Fruit fly (Drosophila melanogaster) whole organism, embryonic: ENCODE results near the gene Mdh1.

Experiments used
- Aef1 ChIP-seq: fragments of 200-800 bp; sonication (Bioruptor generic); IDR thresholded peaks from 3 replicates; pipeline ENCODE4 v1.3.6; 2022; ENCODE audit warnings: missing biosample characterization, missing genetic modification characterization
- Atf3 ChIP-seq: fragments of 200-800 bp; sonication (Bioruptor generic); optimal IDR thresholded peaks from 3 replicates; lab custom pipeline; 2016; ENCODE audit warnings: missing biosample characterization, missing genetic modification characterization
- Atf6 ChIP-seq: fragments of 200-800 bp; sonication (Bioruptor generic); IDR thresholded peaks from 2 replicates; pipeline ENCODE4 v1.3.6; 2022; ENCODE audit warnings: missing biosample characterization, missing genetic modification characterization
- B-H2 ChIP-seq: fragments of 200-800 bp; sonication (Bioruptor generic); optimal IDR thresholded peaks from 2 replicates; lab custom pipeline; 2018; ENCODE audit warnings: missing biosample characterization, mild to moderate bottlenecking, missing genetic modification characterization
- CG11247 ChIP-seq: fragments of 200-800 bp; sonication (Bioruptor generic); IDR thresholded peaks from 2 replicates; pipeline ENCODE4 v1.3.6; 2022; ENCODE audit warnings: missing biosample characterization, missing genetic modification characterization
- CG12744 ChIP-seq: fragments of 200-800 bp; sonication (Bioruptor generic); optimal IDR thresholded peaks from 2 replicates; lab custom pipeline; 2016; ENCODE audit warnings: missing biosample characterization, missing genetic modification characterization
- CG12769 ChIP-seq: fragments of 200-800 bp; sonication (Bioruptor generic); optimal IDR thresholded peaks from 2 replicates; lab custom pipeline; 2019; ENCODE audit warnings: missing biosample characterization, mild to moderate bottlenecking, missing genetic modification characterization, moderate library complexity
- CG13287 ChIP-seq: fragments of 200-800 bp; sonication (Bioruptor generic); IDR thresholded peaks from 2 replicates; pipeline ENCODE4 v1.3.6; 2022; ENCODE audit warnings: missing biosample characterization, missing genetic modification characterization; ENCODE audit not compliant: partially characterized antibody
- CG1529 ChIP-seq: fragments of 200-800 bp; sonication (Bioruptor generic); optimal IDR thresholded peaks from 3 replicates; lab custom pipeline; 2018; ENCODE audit warnings: missing biosample characterization, missing genetic modification characterization
- CG15601 ChIP-seq: fragments of 200-800 bp; sonication (Bioruptor generic); optimal IDR thresholded peaks from 3 replicates; lab custom pipeline; 2019; ENCODE audit warnings: missing biosample characterization, mild to moderate bottlenecking, missing genetic modification characterization, moderate library complexity
- CG17186 ChIP-seq: fragments of 200-800 bp; sonication (Bioruptor generic); optimal IDR thresholded peaks from 3 replicates; lab custom pipeline; 2017; ENCODE audit warnings: missing biosample characterization, missing genetic modification reagents, missing genetic modification characterization
- CG17385 ChIP-seq: fragments of 200-800 bp; sonication (Bioruptor generic); optimal IDR thresholded peaks from 3 replicates; lab custom pipeline; 2018; ENCODE audit warnings: missing biosample characterization, mild to moderate bottlenecking, missing genetic modification characterization
- CG18262 ChIP-seq: fragments of 200-800 bp; optimal IDR thresholded peaks from 3 replicates; lab custom pipeline; 2019; ENCODE audit warnings: missing biosample characterization, mild to moderate bottlenecking, missing genetic modification characterization, moderate library complexity
- CG2129 ChIP-seq: fragments of 200-800 bp; sonication (Bioruptor generic); IDR thresholded peaks from 2 replicates; pipeline ENCODE4 v1.3.6; 2022; ENCODE audit warnings: missing biosample characterization, missing genetic modification characterization; ENCODE audit not compliant: partially characterized antibody
- CG2202 ChIP-seq: fragments of 200-800 bp; sonication (Bioruptor generic); optimal IDR thresholded peaks from 2 replicates; lab custom pipeline; 2018; ENCODE audit warnings: missing biosample characterization, mild to moderate bottlenecking, missing genetic modification characterization
- CG33213 ChIP-seq: fragments of 200-800 bp; sonication (Bioruptor generic); optimal IDR thresholded peaks from 3 replicates; lab custom pipeline; 2016; ENCODE audit warnings: missing biosample characterization, missing genetic modification characterization
- CG3847 ChIP-seq: fragments of 200-800 bp; sonication (Bioruptor generic); IDR thresholded peaks from 2 replicates; pipeline ENCODE4 v1.3.6; 2022; ENCODE audit warnings: missing biosample characterization, missing genetic modification characterization
- CG4328 ChIP-seq: fragments of 200-800 bp; sonication (Bioruptor generic); optimal IDR thresholded peaks from 3 replicates; lab custom pipeline; 2017; ENCODE audit warnings: missing biosample characterization, missing genetic modification reagents, missing genetic modification characterization
- CG4424 ChIP-seq: fragments of 200-800 bp; sonication (Bioruptor generic); optimal IDR thresholded peaks from 3 replicates; lab custom pipeline; 2016; ENCODE audit warnings: missing biosample characterization, missing genetic modification characterization
- CG7271 ChIP-seq: fragments of 200-800 bp; sonication (Bioruptor generic); optimal IDR thresholded peaks from 2 replicates; lab custom pipeline; 2018; ENCODE audit warnings: missing biosample characterization, mild to moderate bottlenecking, missing genetic modification characterization, moderate library complexity
- CG7839 ChIP-seq: fragments of 200-800 bp; sonication (Bioruptor generic); optimal IDR thresholded peaks from 3 replicates; lab custom pipeline; 2018; ENCODE audit warnings: missing biosample characterization, mild to moderate bottlenecking, missing genetic modification characterization, moderate library complexity
- CG7987 ChIP-seq: fragments of 200-800 bp; sonication (Bioruptor generic); optimal IDR thresholded peaks from 2 replicates; lab custom pipeline; 2018; ENCODE audit warnings: missing biosample characterization, mild to moderate bottlenecking, missing genetic modification characterization, moderate library complexity
- CG8281 ChIP-seq: fragments of 200-800 bp; sonication (Bioruptor generic); optimal IDR thresholded peaks from 2 replicates; lab custom pipeline; 2018; ENCODE audit warnings: missing biosample characterization, mild to moderate bottlenecking, missing genetic modification characterization, moderate library complexity
- CG9797 ChIP-seq: fragments of 200-800 bp; sonication (Bioruptor generic); optimal IDR thresholded peaks from 3 replicates; lab custom pipeline; 2018; ENCODE audit warnings: missing biosample characterization, mild to moderate bottlenecking, missing genetic modification characterization
- Doc2 ChIP-seq: fragments of 200-800 bp; sonication (Bioruptor generic); IDR thresholded peaks from 2 replicates; pipeline ENCODE4 v1.3.6; 2022; ENCODE audit warnings: missing biosample characterization, missing genetic modification characterization
- Fer1 ChIP-seq: fragments of 200-800 bp; sonication (Bioruptor generic); optimal IDR thresholded peaks from 2 replicates; lab custom pipeline; 2017; ENCODE audit warnings: missing biosample characterization, mild to moderate bottlenecking, missing genetic modification characterization
- Gsc ChIP-seq: fragments of 200-800 bp; sonication (Bioruptor generic); IDR thresholded peaks from 2 replicates; pipeline ENCODE4 v1.3.6; 2022; ENCODE audit warnings: missing biosample characterization, missing genetic modification characterization
- H15 ChIP-seq: fragments of 200-800 bp; sonication (Bioruptor generic); IDR thresholded peaks from 3 replicates; pipeline ENCODE4 v1.3.6; 2022; ENCODE audit warnings: missing biosample characterization, missing genetic modification characterization
- Hand ChIP-seq: fragments of 200-800 bp; sonication (Bioruptor generic); optimal IDR thresholded peaks from 2 replicates; lab custom pipeline; 2017; ENCODE audit warnings: mild to moderate bottlenecking, missing biosample characterization, missing genetic modification reagents, missing genetic modification characterization
- Hr78 ChIP-seq, 2 experiments: fragments of 200-800 bp in 1 of 2; fragments of >200 bp in 1 of 2; sonication (Bioruptor generic) in 1 of 2; optimal IDR thresholded peaks; 2 replicates each; lab custom pipeline; 2017 to 2019; ENCODE audit warnings: missing biosample characterization in 2 of 2, missing genetic modification characterization in 2 of 2, mild to moderate bottlenecking in 1 of 2, moderate library complexity in 1 of 2
- Hsf ChIP-seq: fragments of 200-800 bp; sonication (Bioruptor generic); optimal IDR thresholded peaks from 3 replicates; lab custom pipeline; 2016; ENCODE audit warnings: missing biosample characterization, missing genetic modification characterization
- Kr ChIP-seq: fragments of 200-800 bp; sonication (Bioruptor generic); optimal IDR thresholded peaks from 2 replicates; lab custom pipeline; 2017; ENCODE audit warnings: missing biosample characterization, mild to moderate bottlenecking, missing genetic modification characterization
- Mad ChIP-seq: fragments of 200-800 bp; sonication (Bioruptor generic); optimal IDR thresholded peaks from 2 replicates; lab custom pipeline; 2016; ENCODE audit warnings: missing biosample characterization, missing genetic modification characterization
- NC2α ChIP-seq: fragments of 200-800 bp; sonication (Bioruptor generic); optimal IDR thresholded peaks from 2 replicates; lab custom pipeline; 2016; ENCODE audit warnings: missing biosample characterization, missing genetic modification characterization
- Scr ChIP-seq: fragments of 200-800 bp; sonication (Bioruptor generic); IDR thresholded peaks from 2 replicates; pipeline ENCODE4 v1.3.6; 2022; ENCODE audit warnings: missing biosample characterization, missing genetic modification characterization; ENCODE audit not compliant: partially characterized antibody
- Sox102F ChIP-seq: fragments of 200-800 bp; sonication (Bioruptor generic); optimal IDR thresholded peaks from 2 replicates; lab custom pipeline; 2018; ENCODE audit warnings: missing biosample characterization, mild to moderate bottlenecking, missing genetic modification characterization, moderate library complexity
- cas ChIP-seq: fragments of 200-800 bp; sonication (Bioruptor generic); IDR thresholded peaks from 2 replicates; pipeline ENCODE4 v1.3.6; 2022; ENCODE audit warnings: missing biosample characterization, missing genetic modification characterization
- danr ChIP-seq: fragments of 200-800 bp; sonication (Bioruptor generic); IDR thresholded peaks from 2 replicates; pipeline ENCODE4 v1.3.6; 2022; ENCODE audit warnings: missing biosample characterization, missing genetic modification characterization
- eyg ChIP-seq: fragments of 200-800 bp; sonication (Bioruptor generic); optimal IDR thresholded peaks from 3 replicates; lab custom pipeline; 2016; ENCODE audit warnings: missing biosample characterization, missing genetic modification characterization
- gcm2 ChIP-seq: fragments of 200-800 bp; sonication (Bioruptor generic); optimal IDR thresholded peaks from 2 replicates; lab custom pipeline; 2016; ENCODE audit warnings: missing biosample characterization, missing genetic modification characterization
- hbn ChIP-seq: fragments of 200-800 bp; sonication (Bioruptor generic); IDR thresholded peaks from 2 replicates; pipeline ENCODE4 v1.3.6; 2022; ENCODE audit warnings: missing biosample characterization, missing genetic modification characterization; ENCODE audit not compliant: partially characterized antibody
- lola ChIP-seq, 3 experiments: fragments of >200 bp in 2 of 3; fragments of 200-800 bp in 1 of 3; sonication (Bioruptor generic) in 1 of 3; optimal IDR thresholded peaks; 2 replicates each; lab custom pipeline; 2017 to 2019; ENCODE audit warnings: missing biosample characterization in 3 of 3, missing genetic modification characterization in 3 of 3, mild to moderate bottlenecking in 1 of 3, moderate library complexity in 1 of 3
- mld ChIP-seq: fragments of 200-800 bp; sonication (Bioruptor generic); IDR thresholded peaks from 3 replicates; pipeline ENCODE4 v1.3.6; 2022; ENCODE audit warnings: missing biosample characterization, missing genetic modification characterization; ENCODE audit not compliant: partially characterized antibody
- nerfin-2 ChIP-seq: fragments of 200-800 bp; sonication (Bioruptor generic); IDR thresholded peaks from 2 replicates; pipeline ENCODE4 v1.3.6; 2022; ENCODE audit warnings: missing biosample characterization, missing genetic modification characterization; ENCODE audit not compliant: partially characterized antibody
- pum ChIP-seq: fragments of 200-800 bp; sonication (Bioruptor generic); optimal IDR thresholded peaks from 2 replicates; lab custom pipeline; 2016; ENCODE audit warnings: missing biosample characterization, missing genetic modification characterization
- ranshi ChIP-seq: fragments of 200-800 bp; sonication (Bioruptor generic); IDR thresholded peaks from 2 replicates; pipeline ENCODE4 v1.3.6; 2022; ENCODE audit warnings: missing biosample characterization, missing genetic modification characterization
- salm ChIP-seq: fragments of 200-800 bp; sonication (Bioruptor generic); optimal IDR thresholded peaks from 2 replicates; lab custom pipeline; 2018; ENCODE audit warnings: missing biosample characterization, mild to moderate bottlenecking, missing genetic modification characterization
- sisA ChIP-seq: fragments of 200-800 bp; sonication (Bioruptor generic); IDR thresholded peaks from 2 replicates; pipeline ENCODE4 v1.3.6; 2022; ENCODE audit warnings: missing biosample characterization, missing genetic modification characterization
- unpg ChIP-seq: fragments of 200-800 bp; sonication (Bioruptor generic); optimal IDR thresholded peaks from 3 replicates; lab custom pipeline; 2018; ENCODE audit warnings: missing biosample characterization, mild to moderate bottlenecking, missing genetic modification characterization, moderate library complexity

Mdh1 gene

DNA sequence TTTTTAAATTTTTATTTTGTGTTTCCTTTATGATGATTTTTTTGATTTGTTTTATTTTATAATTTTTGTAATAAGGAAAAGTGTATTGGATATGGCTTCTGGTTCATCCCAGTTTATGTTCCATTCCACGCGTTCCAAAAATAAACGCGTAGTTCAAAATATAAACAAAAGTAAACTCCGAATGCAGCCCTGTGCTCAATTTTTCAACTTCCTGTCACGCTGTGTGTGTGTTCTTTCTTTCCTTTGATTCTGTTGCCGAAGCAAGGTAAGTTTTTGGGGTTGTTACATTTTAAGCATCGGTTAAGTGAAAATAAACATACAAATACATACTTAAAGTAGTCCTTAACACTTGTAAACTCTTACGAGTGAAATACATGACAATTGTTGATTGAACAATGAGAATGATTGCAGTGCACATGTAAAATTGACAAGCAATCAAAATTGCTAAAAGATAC lies 12.0 kb upstream of the Mdh1 start, which contains the start of the genes Ip259 and RpS27A (continued):
- peak; percentile 54; the same call in 2 of the 3 replicates for TF ChIP-seq Aef1 (GFP tag; lab: Robert Waterston, UW)
- peak; percentile 70 for TF ChIP-seq Fer1 (GFP tag; lab: Kevin White, UChicago)
- peak; percentile 71 for TF ChIP-seq H15 (GFP tag; lab: Robert Waterston, UW)
- TF ChIP-seq B-H2 (GFP tag; lab: Kevin White, UChicago): peak; percentile 86
- no peak for TF ChIP-seq CG12769 (tag; lab: Kevin White, UChicago)
- peak; percentile 40; the same call in 1 of the 2 replicates for TF ChIP-seq danr (GFP tag; lab: Robert Waterston, UW)
- TF ChIP-seq CG2129 (GFP tag; lab: Robert Waterston, UW): no peak
- TF ChIP-seq gcm2 (GFP tag; lab: Kevin White, UChicago): peak; percentile 10
- peak; percentile 57 for TF ChIP-seq CG2202
- TF ChIP-seq sisA (GFP tag; lab: Robert Waterston, UW): no peak; the same call in 1 of the 2 replicates
- TF ChIP-seq ranshi (GFP tag; lab: Robert Waterston, UW): no peak; the same call in 1 of the 2 replicates
- TF ChIP-seq CG1529: peak; percentile 55
- peak; percentile 77 for TF ChIP-seq CG7839 (tag; lab: Kevin White, UChicago)
- peak; percentile 41 for TF ChIP-seq CG17186 (GFP tag; lab: Kevin White, UChicago)
- peak; percentile 55 for TF ChIP-seq CG12744 (GFP tag; lab: Kevin White, UChicago)
- no peak for TF ChIP-seq hbn (GFP tag; lab: Robert Waterston, UW)
- TF ChIP-seq lola (GFP tag; optimal IDR thresholded peaks at IDR 0.05; lab: Kevin White, UChicago): peak in 1 of 3 experiments; percentile 36
- TF ChIP-seq Scr (GFP tag; lab: Robert Waterston, UW): no peak
- TF ChIP-seq cas (GFP tag; lab: Robert Waterston, UW): 0 out of 2 replicates have a peak, but pooled peaks have one; percentile 35
- peak; percentile 66 for TF ChIP-seq Atf6 (GFP tag; lab: Robert Waterston, UW)
- TF ChIP-seq Doc2 (GFP tag; lab: Robert Waterston, UW): no peak
- TF ChIP-seq nerfin-2 (GFP tag; lab: Robert Waterston, UW): no peak
- TF ChIP-seq CG11247 (GFP tag; lab: Robert Waterston, UW): peak; percentile 68
- peak; percentile 47 for TF ChIP-seq NC2α (GFP tag; lab: Kevin White, UChicago)
- TF ChIP-seq Kr: no peak
- peak; percentile 47 for TF ChIP-seq CG8281
- TF ChIP-seq Sox102F (GFP tag; lab: Kevin White, UChicago): no peak
- peak; percentile 70 for TF ChIP-seq CG4424 (GFP tag; lab: Kevin White, UChicago)
- TF ChIP-seq CG7987 (GFP tag; lab: Kevin White, UChicago): peak; percentile 91
- peak; percentile 81 for TF ChIP-seq CG17385 (GFP tag; lab: Kevin White, UChicago)
- TF ChIP-seq CG7271 (tag; lab: Kevin White, UChicago): peak; percentile 82
- peak; percentile 30 for TF ChIP-seq pum (GFP tag; lab: Kevin White, UChicago)
- TF ChIP-seq eyg: peak; percentile 41
- peak; percentile 46 for TF ChIP-seq Mad (GFP tag; lab: Kevin White, UChicago)
- peak; percentile 76 for TF ChIP-seq unpg
- peak; percentile 78 for TF ChIP-seq CG3847 (GFP tag; lab: Robert Waterston, UW)
- TF ChIP-seq CG9797 (GFP tag; lab: Kevin White, UChicago): peak; percentile 29
- TF ChIP-seq Hand: peak; percentile 25
- TF ChIP-seq CG18262 (tag; lab: Kevin White, UChicago): peak; percentile 54
- no peak; the same call in 1 of the 2 replicates for TF ChIP-seq CG13287
- TF ChIP-seq mld (GFP tag; lab: Robert Waterston, UW): no peak
- peak; percentile 80 for TF ChIP-seq Hsf (GFP tag; lab: Kevin White, UChicago)
- TF ChIP-seq CG15601 (tag; lab: Kevin White, UChicago): peak; percentile 55
- TF ChIP-seq CG33213: peak; percentile 88
- no peak for TF ChIP-seq Hr78 (GFP tag; optimal IDR thresholded peaks at IDR 0.05; lab: Kevin White, UChicago)
- TF ChIP-seq Atf3: peak; percentile 61
- peak; percentile 73 for TF ChIP-seq CG4328 (GFP tag; lab: Kevin White, UChicago)
- peak; percentile 21 for TF ChIP-seq salm (tag; lab: Kevin White, UChicago)
- TF ChIP-seq Gsc: no peak
